Worm (Caenorhabditis elegans) whole organism, mixed stage, embryonic: ENCODE data around the gene ogt-1.

Experiments used
- elt-1 ChIP-seq: sonication (generic microtip); optimal IDR thresholded peaks from 2 replicates; lab custom pipeline; 2017; ENCODE audit warnings: missing genetic modification characterization, mild to moderate bottlenecking, missing compliant biosample characterization, antibody characterized with exemption, moderate library complexity, borderline replicate concordance; ENCODE audit not compliant: insufficient read depth
- nhr-237 ChIP-seq: fragments of 150-350 bp; optimal IDR thresholded peaks from 2 replicates; lab custom pipeline; 2014; ENCODE audit warnings: missing biosample characterization, missing genetic modification characterization

DNA sequence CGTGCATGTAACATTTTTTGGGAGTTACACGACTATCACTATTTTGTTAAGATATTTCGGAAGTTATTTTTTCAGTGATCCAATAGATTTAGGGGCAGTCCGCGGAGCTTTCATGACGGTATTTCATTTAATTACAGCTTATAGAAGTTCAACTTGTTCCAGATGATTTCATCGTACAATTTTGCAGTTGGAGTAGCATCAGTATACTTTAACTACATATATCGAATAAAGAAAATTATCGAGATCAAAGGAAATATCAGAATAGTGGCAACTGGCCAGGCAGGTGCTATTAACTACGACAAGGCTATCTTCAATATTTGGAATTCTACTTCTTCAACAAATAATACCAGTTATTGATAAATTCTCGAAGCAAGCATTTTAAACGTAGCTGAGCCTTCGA, 24.9 kb upstream of the ogt-1 start:
- TF ChIP-seq elt-1 (tag; lab: Kevin White, UChicago) (no peak), nhr-237 (tag; lab: Kevin White, UChicago) (no peak)
